Fruit fly (Drosophila melanogaster) whole organism, embryonic: ENCODE data around the gene CG1889.

ENCODE experiments used
- B-H2 ChIP-seq: fragments of 200-800 bp; sonication (Bioruptor generic); optimal IDR thresholded peaks from 2 replicates; lab custom pipeline; 2018; ENCODE audit warnings: missing biosample characterization, mild to moderate bottlenecking, missing genetic modification characterization
- Bgb ChIP-seq: fragments of 200-800 bp; sonication (Bioruptor generic); IDR thresholded peaks from 2 replicates; pipeline ENCODE4 v1.3.6; 2022; ENCODE audit warnings: missing biosample characterization, missing genetic modification characterization; ENCODE audit not compliant: partially characterized antibody
- CG11085 ChIP-seq: fragments of 200-800 bp; sonication (Bioruptor generic); IDR thresholded peaks from 2 replicates; pipeline ENCODE4 v1.3.6; 2022; ENCODE audit warnings: missing biosample characterization, missing genetic modification characterization
- CG11695 ChIP-seq: fragments of 200-800 bp; sonication (Bioruptor generic); IDR thresholded peaks from 3 replicates; pipeline ENCODE4 v1.3.6; 2022; ENCODE audit warnings: missing biosample characterization, missing genetic modification characterization
- CG12659 ChIP-seq: fragments of 200-800 bp; sonication (Bioruptor generic); optimal IDR thresholded peaks from 3 replicates; lab custom pipeline; 2017; ENCODE audit warnings: mild to moderate bottlenecking, missing biosample characterization, missing genetic modification reagents, missing genetic modification characterization
- CG13624 ChIP-seq: fragments of 200-800 bp; sonication (Bioruptor generic); optimal IDR thresholded peaks from 2 replicates; lab custom pipeline; 2016; ENCODE audit warnings: missing biosample characterization, missing genetic modification characterization
- CG15269 ChIP-seq: fragments of 200-800 bp; sonication (Bioruptor generic); optimal IDR thresholded peaks from 2 replicates; lab custom pipeline; 2018; ENCODE audit warnings: missing biosample characterization, mild to moderate bottlenecking, missing genetic modification characterization, moderate library complexity
- CG1529 ChIP-seq: fragments of 200-800 bp; sonication (Bioruptor generic); optimal IDR thresholded peaks from 3 replicates; lab custom pipeline; 2018; ENCODE audit warnings: missing biosample characterization, missing genetic modification characterization
- CG16815 ChIP-seq: fragments of 200-800 bp; sonication (Bioruptor generic); optimal IDR thresholded peaks from 3 replicates; lab custom pipeline; 2017; ENCODE audit warnings: missing biosample characterization, mild to moderate bottlenecking, missing genetic modification characterization
- CG17568 ChIP-seq: fragments of 200-800 bp; sonication (Bioruptor generic); optimal IDR thresholded peaks from 2 replicates; lab custom pipeline; 2018; ENCODE audit warnings: missing biosample characterization, mild to moderate bottlenecking, missing genetic modification characterization, moderate library complexity
- CG2678 ChIP-seq: fragments of 200-800 bp; sonication (Bioruptor generic); optimal IDR thresholded peaks from 3 replicates; lab custom pipeline; 2019; ENCODE audit warnings: missing biosample characterization, mild to moderate bottlenecking, missing genetic modification characterization, moderate library complexity
- CG32532 ChIP-seq: fragments of 200-800 bp; sonication (Bioruptor generic); IDR thresholded peaks from 2 replicates; pipeline ENCODE4 v1.3.6; 2022; ENCODE audit warnings: missing biosample characterization, missing genetic modification characterization
- CG7839 ChIP-seq: fragments of 200-800 bp; sonication (Bioruptor generic); optimal IDR thresholded peaks from 3 replicates; lab custom pipeline; 2018; ENCODE audit warnings: missing biosample characterization, mild to moderate bottlenecking, missing genetic modification characterization, moderate library complexity
- CG7987 ChIP-seq: fragments of 200-800 bp; sonication (Bioruptor generic); optimal IDR thresholded peaks from 2 replicates; lab custom pipeline; 2018; ENCODE audit warnings: missing biosample characterization, mild to moderate bottlenecking, missing genetic modification characterization, moderate library complexity
- CG8089 ChIP-seq: fragments of 200-800 bp; sonication (Bioruptor generic); optimal IDR thresholded peaks from 3 replicates; lab custom pipeline; 2016; ENCODE audit warnings: missing biosample characterization, missing genetic modification characterization
- CG8924 ChIP-seq: fragments of 200-800 bp; optimal IDR thresholded peaks from 3 replicates; lab custom pipeline; 2019; ENCODE audit warnings: missing biosample characterization, mild to moderate bottlenecking, missing genetic modification characterization, moderate library complexity
- CG9817 ChIP-seq: fragments of 200-800 bp; sonication (Bioruptor generic); optimal IDR thresholded peaks from 2 replicates; lab custom pipeline; 2018; ENCODE audit warnings: missing biosample characterization, mild to moderate bottlenecking, missing genetic modification characterization, moderate library complexity
- Dp ChIP-seq: fragments of 200-800 bp; sonication (Bioruptor generic); optimal IDR thresholded peaks from 2 replicates; lab custom pipeline; 2018; ENCODE audit warnings: missing biosample characterization, mild to moderate bottlenecking, missing genetic modification characterization, moderate library complexity
- E2f1 ChIP-seq: fragments of 200-800 bp; sonication (Bioruptor generic); IDR thresholded peaks from 2 replicates; pipeline ENCODE4 v1.3.6; 2022; ENCODE audit warnings: missing biosample characterization, missing genetic modification characterization
- Ets65A ChIP-seq: fragments of 200-800 bp; sonication (Bioruptor generic); peaks from one replicate; lab custom pipeline; 2016; ENCODE audit warnings: missing biosample characterization, missing genetic modification characterization
- Fer1 ChIP-seq: fragments of 200-800 bp; sonication (Bioruptor generic); optimal IDR thresholded peaks from 2 replicates; lab custom pipeline; 2017; ENCODE audit warnings: missing biosample characterization, mild to moderate bottlenecking, missing genetic modification characterization
- Nf-YC ChIP-seq: fragments of 200-800 bp; optimal IDR thresholded peaks from 3 replicates; lab custom pipeline; 2019; ENCODE audit warnings: missing biosample characterization, mild to moderate bottlenecking, missing genetic modification characterization, moderate library complexity
- Oaz ChIP-seq: fragments of 200-800 bp; sonication (Bioruptor generic); IDR thresholded peaks from 2 replicates; pipeline ENCODE4 v1.3.6; 2022; ENCODE audit warnings: missing biosample characterization, missing genetic modification characterization
- Oli ChIP-seq: fragments of 200-800 bp; sonication (Bioruptor generic); optimal IDR thresholded peaks from 2 replicates; lab custom pipeline; 2018; ENCODE audit warnings: missing biosample characterization, mild to moderate bottlenecking, missing genetic modification characterization, moderate library complexity
- ac ChIP-seq: fragments of 200-800 bp; sonication (Bioruptor generic); optimal IDR thresholded peaks from 3 replicates; lab custom pipeline; 2017; ENCODE audit warnings: missing biosample characterization, mild to moderate bottlenecking, missing genetic modification characterization
- ara ChIP-seq: fragments of 200-800 bp; sonication (Bioruptor generic); IDR thresholded peaks from 2 replicates; pipeline ENCODE4 v1.3.6; 2022; ENCODE audit warnings: missing biosample characterization, missing genetic modification characterization
- ase ChIP-seq: fragments of 200-800 bp; sonication (Bioruptor generic); IDR thresholded peaks from 3 replicates; pipeline ENCODE4 v1.3.6; 2022; ENCODE audit warnings: missing biosample characterization, missing genetic modification characterization
- bigmax ChIP-seq: fragments of 200-800 bp; sonication (Bioruptor generic); optimal IDR thresholded peaks from 2 replicates; lab custom pipeline; 2018; ENCODE audit warnings: missing biosample characterization, mild to moderate bottlenecking, missing genetic modification characterization
- cad ChIP-seq: fragments of >200 bp; optimal IDR thresholded peaks from 2 replicates; lab custom pipeline; 2017; ENCODE audit warnings: missing biosample characterization, missing genetic modification characterization
- ci ChIP-seq: fragments of 200-800 bp; sonication (Bioruptor generic); IDR thresholded peaks from 3 replicates; pipeline ENCODE4 v1.3.6; 2022; ENCODE audit warnings: missing biosample characterization, missing genetic modification characterization
- croc ChIP-seq: fragments of 200-800 bp; sonication (Bioruptor generic); conservative IDR thresholded peaks from 3 replicates; pipeline ENCODE4 v1.3.6; 2022; ENCODE audit warnings: missing biosample characterization, missing genetic modification characterization
- emc ChIP-seq: fragments of 200-800 bp; sonication (Bioruptor generic); optimal IDR thresholded peaks from 2 replicates; lab custom pipeline; 2016; ENCODE audit warnings: missing biosample characterization, missing genetic modification characterization
- en ChIP-seq: fragments of 200-800 bp; sonication (Bioruptor generic); optimal IDR thresholded peaks from 2 replicates; lab custom pipeline; 2016; ENCODE audit warnings: missing biosample characterization, missing genetic modification characterization
- esg ChIP-seq: fragments of 200-800 bp; sonication (Bioruptor generic); conservative IDR thresholded peaks from 2 replicates; pipeline ENCODE4 v1.3.6; 2022; ENCODE audit warnings: missing biosample characterization, missing genetic modification characterization
- fd3F ChIP-seq: fragments of 200-800 bp; sonication (Bioruptor generic); optimal IDR thresholded peaks from 2 replicates; lab custom pipeline; 2018; ENCODE audit warnings: missing biosample characterization, mild to moderate bottlenecking, missing genetic modification characterization, moderate library complexity
- h ChIP-seq: fragments of >200 bp; optimal IDR thresholded peaks from 2 replicates; lab custom pipeline; 2017
- jing ChIP-seq: fragments of 200-800 bp; sonication (Bioruptor generic); optimal IDR thresholded peaks from 2 replicates; lab custom pipeline; 2018; ENCODE audit warnings: missing biosample characterization, mild to moderate bottlenecking, missing genetic modification characterization
- jumu ChIP-seq: fragments of 200-800 bp; sonication (Bioruptor generic); optimal IDR thresholded peaks from 3 replicates; lab custom pipeline; 2016; ENCODE audit warnings: missing biosample characterization, missing genetic modification characterization
- lab ChIP-seq: fragments of 200-800 bp; sonication (Bioruptor generic); optimal IDR thresholded peaks from 3 replicates; lab custom pipeline; 2017; ENCODE audit warnings: missing biosample characterization, missing genetic modification characterization, mild to moderate bottlenecking, moderate library complexity, missing genetic modification reagents
- lbe ChIP-seq: fragments of 200-800 bp; sonication (Bioruptor generic); optimal IDR thresholded peaks from 2 replicates; lab custom pipeline; 2016; ENCODE audit warnings: missing biosample characterization, mild to moderate bottlenecking, missing genetic modification characterization
- nom ChIP-seq: fragments of 200-800 bp; sonication (Bioruptor generic); optimal IDR thresholded peaks from 2 replicates; lab custom pipeline; 2017; ENCODE audit warnings: missing biosample characterization, missing genetic modification characterization, mild to moderate bottlenecking, moderate library complexity, missing genetic modification reagents
- phol ChIP-seq: fragments of 200-800 bp; sonication (Bioruptor generic); optimal IDR thresholded peaks from 3 replicates; lab custom pipeline; 2018; ENCODE audit warnings: missing biosample characterization, mild to moderate bottlenecking, missing genetic modification characterization, moderate library complexity
- pum ChIP-seq: fragments of 200-800 bp; sonication (Bioruptor generic); optimal IDR thresholded peaks from 2 replicates; lab custom pipeline; 2016; ENCODE audit warnings: missing biosample characterization, missing genetic modification characterization
- ro ChIP-seq: fragments of 200-800 bp; sonication (Bioruptor generic); IDR thresholded peaks from 2 replicates; pipeline ENCODE4 v1.3.6; 2022; ENCODE audit warnings: missing biosample characterization, missing genetic modification characterization
- run ChIP-seq: fragments of 200-800 bp; sonication (Bioruptor generic); optimal IDR thresholded peaks from 3 replicates; lab custom pipeline; 2018; ENCODE audit warnings: missing biosample characterization, mild to moderate bottlenecking, missing genetic modification characterization
- so ChIP-seq: fragments of 200-800 bp; sonication (Bioruptor generic); IDR thresholded peaks from 3 replicates; pipeline ENCODE4 v1.3.6; 2022; ENCODE audit warnings: missing biosample characterization, missing genetic modification characterization
- ssp ChIP-seq: fragments of 200-800 bp; sonication (Bioruptor generic); IDR thresholded peaks from 2 replicates; pipeline ENCODE4 v1.3.6; 2022; ENCODE audit warnings: missing biosample characterization, missing genetic modification characterization
- trh ChIP-seq: fragments of 200-800 bp; sonication (Bioruptor generic); optimal IDR thresholded peaks from 2 replicates; lab custom pipeline; 2016; ENCODE audit warnings: missing biosample characterization, missing genetic modification characterization
- zen ChIP-seq: fragments of 200-800 bp; sonication (Bioruptor generic); optimal IDR thresholded peaks from 3 replicates; lab custom pipeline; 2018; ENCODE audit warnings: missing biosample characterization, mild to moderate bottlenecking, missing genetic modification characterization, moderate library complexity
- zen2 ChIP-seq: fragments of 200-800 bp; sonication (Bioruptor generic); IDR thresholded peaks from 3 replicates; pipeline ENCODE4 v1.3.6; 2022; ENCODE audit warnings: missing biosample characterization, missing genetic modification characterization; ENCODE audit not compliant: partially characterized antibody

Gene CG1889

dm6 chrX:9987361-9988087 is 22.5 kb downstream of the CG1889 start (continued):
- TF ChIP-seq jing (GFP tag; lab: Kevin White, UChicago) (no peak), CG17568 (GFP tag; lab: Kevin White, UChicago) (no peak), CG32532 (GFP tag; lab: Robert Waterston, UW) (0 out of 2 replicates have a peak, but pooled peaks have one; percentile 8), lab (GFP tag; lab: Kevin White, UChicago) (no peak), CG7987 (no peak), en (GFP tag; lab: Kevin White, UChicago) (no peak), nom (no peak), lbe (GFP tag; lab: Kevin White, UChicago) (no peak), ara (GFP tag; lab: Robert Waterston, UW) (no peak), ase (GFP tag; lab: Robert Waterston, UW) (no peak), CG15269 (tag; lab: Kevin White, UChicago) (peak; percentile 80), Nf-YC (peak; percentile 16), Bgb (GFP tag; lab: Robert Waterston, UW) (no peak), pum (GFP tag; lab: Kevin White, UChicago) (no peak), CG12659 (GFP tag; lab: Kevin White, UChicago) (peak; percentile 7), esg (GFP tag; lab: Robert Waterston, UW) (peak; percentile 24; the same call in 1 of the 2 replicates), CG8089 (no peak), bigmax (GFP tag; lab: Kevin White, UChicago) (no peak), E2f1 (0 out of 2 replicates have a peak, but pooled peaks have one; percentile 11), emc (no peak), CG11085 (GFP tag; lab: Robert Waterston, UW) (no peak), croc (no peak), CG16815 (GFP tag; lab: Kevin White, UChicago) (no peak), CG1529 (GFP tag; lab: Kevin White, UChicago) (no peak), ro (GFP tag; lab: Robert Waterston, UW) (no peak), Oaz (GFP tag; lab: Robert Waterston, UW) (0 out of 2 replicates have a peak, but pooled peaks have one; percentile 14), phol (tag; lab: Kevin White, UChicago) (no peak), trh (GFP tag; lab: Kevin White, UChicago) (no peak), zen2 (GFP tag; lab: Robert Waterston, UW) (no peak), CG7839 (tag; lab: Kevin White, UChicago) (peak; percentile 30), zen (no peak), Oli (tag; lab: Kevin White, UChicago) (peak; percentile 43), ci (GFP tag; lab: Robert Waterston, UW) (no peak), B-H2 (GFP tag; lab: Kevin White, UChicago) (no peak), Ets65A (GFP tag; lab: Kevin White, UChicago) (no peak), ac (GFP tag; lab: Kevin White, UChicago) (no peak), CG11695 (GFP tag; lab: Robert Waterston, UW) (peak; percentile 65; the same call in 1 of the 3 replicates), fd3F (GFP tag; lab: Kevin White, UChicago) (peak; percentile 53), CG2678 (tag; lab: Kevin White, UChicago) (peak; percentile 45), CG8924 (no peak), Fer1 (GFP tag; lab: Kevin White, UChicago) (peak; percentile 35), cad (GFP tag; lab: Kevin White, UChicago) (no peak), h (lab: Kevin White, UChicago) (no peak), CG9817 (peak; percentile 32), CG13624 (no peak), so (0 out of 3 replicates have a peak, but pooled peaks have one; percentile 29), jumu (no peak), ssp (0 out of 2 replicates have a peak, but pooled peaks have one; percentile 17), Dp (GFP tag; lab: Kevin White, UChicago) (no peak), run (tag; lab: Kevin White, UChicago) (no peak)
